Worm (Caenorhabditis elegans) whole organism, early embryonic: ENCODE results near the gene R107.2.

Source experiments
- B0310.2 ChIP-seq: sonication (generic microtip); optimal IDR thresholded peaks from 2 replicates; lab custom pipeline; 2016; ENCODE audit warnings: mild to moderate bottlenecking, missing genetic modification characterization, missing compliant biosample characterization
- F13C5.2 ChIP-seq: sonication (generic microtip); optimal IDR thresholded peaks from 2 replicates; lab custom pipeline; 2017; ENCODE audit warnings: mild to moderate bottlenecking, missing genetic modification characterization, inconsistent platforms, missing compliant biosample characterization
- aly-1 ChIP-seq: sonication (generic microtip); optimal IDR thresholded peaks from 2 replicates; lab custom pipeline; 2016; ENCODE audit warnings: missing genetic modification characterization, missing compliant biosample characterization
- ama-1 ChIP-seq: fragments of 150-350 bp; optimal IDR thresholded peaks from 2 replicates; lab custom pipeline; 2014
- ceh-13 ChIP-seq: fragments of 200-800 bp; sonication (Bioruptor generic); optimal IDR thresholded peaks from 2 replicates; lab custom pipeline; 2018; ENCODE audit warnings: mild to moderate bottlenecking, missing genetic modification characterization, missing compliant biosample characterization
- ceh-36 ChIP-seq: sonication (generic microtip); optimal IDR thresholded peaks from 2 replicates; lab custom pipeline; 2016; ENCODE audit warnings: missing genetic modification characterization, inconsistent platforms, missing compliant biosample characterization
- ets-7 ChIP-seq: sonication (generic microtip); optimal IDR thresholded peaks from 2 replicates; lab custom pipeline; 2016; ENCODE audit warnings: missing genotype, missing genetic modification characterization, missing compliant biosample characterization
- flt-1 ChIP-seq: fragments of 200-800 bp; sonication (Bioruptor generic); IDR thresholded peaks from 2 replicates; pipeline ENCODE4 v1.3.6; 2022; ENCODE audit warnings: missing genetic modification characterization, missing compliant biosample characterization
- hmbx-1 ChIP-seq: sonication (generic microtip); optimal IDR thresholded peaks from 2 replicates; lab custom pipeline; 2016; ENCODE audit warnings: mild to moderate bottlenecking, missing genetic modification characterization, missing compliant biosample characterization
- hmg-4 ChIP-seq: fragments of 200-800 bp; sonication (Bioruptor generic); optimal IDR thresholded peaks from 2 replicates; lab custom pipeline; 2018; ENCODE audit warnings: mild to moderate bottlenecking, missing genetic modification characterization, missing compliant biosample characterization
- hnd-1 ChIP-seq: sonication (generic microtip); optimal IDR thresholded peaks from 2 replicates; lab custom pipeline; 2016; ENCODE audit warnings: missing genetic modification characterization, missing compliant biosample characterization
- pes-1 ChIP-seq: fragments of 200-800 bp; sonication (Bioruptor generic); IDR thresholded peaks from 2 replicates; pipeline ENCODE4 v1.3.6; 2022; ENCODE audit warnings: missing genetic modification reagents, missing genetic modification characterization, missing compliant biosample characterization
- scrt-1 ChIP-seq: fragments of 200-800 bp; sonication (Bioruptor generic); IDR thresholded peaks from 2 replicates; pipeline ENCODE4 v1.3.6; 2022; ENCODE audit warnings: missing genetic modification characterization, missing compliant biosample characterization
- sea-1 ChIP-seq: fragments of 200-800 bp; sonication (Bioruptor generic); conservative IDR thresholded peaks from 2 replicates; pipeline ENCODE4 v1.3.6; 2022; ENCODE audit warnings: missing genetic modification characterization, missing compliant biosample characterization
- tbx-11 ChIP-seq: fragments of 200-800 bp; sonication (Bioruptor generic); IDR thresholded peaks from 2 replicates; pipeline ENCODE4 v1.3.6; 2022; ENCODE audit warnings: missing genetic modification characterization, missing compliant biosample characterization
- tbx-37 ChIP-seq: fragments of 200-800 bp; sonication (Bioruptor generic); conservative IDR thresholded peaks from 2 replicates; pipeline ENCODE4 v1.3.6; 2022; ENCODE audit warnings: missing genetic modification reagents, missing genetic modification characterization, missing compliant biosample characterization
- tra-4 ChIP-seq: sonication (generic microtip); optimal IDR thresholded peaks from 2 replicates; lab custom pipeline; 2017; ENCODE audit warnings: missing genetic modification characterization, missing compliant biosample characterization

R107.2 gene

ce11 chrIII:9054414-9055147 lies 8.8 kb upstream of the R107.2 start, which contains the start of gene cls-2:
TSS of gene cls-2 (plus strand) at chrIII:9055048.
- 0 out of 2 replicates have a peak, but pooled peaks have one; percentile 58 for TF ChIP-seq sea-1 (GFP tag; lab: Robert Waterston, UW)
- TF ChIP-seq ets-7 (tag; lab: Kevin White, UChicago), result no peak

- TF ChIP-seq sea-1 (GFP tag; lab: Robert Waterston, UW) (0 out of 2 replicates have a peak, but pooled peaks have one; percentile 11), tra-4 (tag; lab: Kevin White, UChicago) (peak; percentile 58), aly-1 (tag; lab: Kevin White, UChicago) (no peak), ama-1 (lab: Kevin White, UChicago) (no peak), B0310.2 (tag; lab: Kevin White, UChicago) (peak; percentile 63), hmg-4 (GFP tag; lab: Kevin White, UChicago) (peak; percentile 47), hmbx-1 (tag; lab: Kevin White, UChicago) (no peak), hnd-1 (tag; lab: Kevin White, UChicago) (peak; percentile 31), F13C5.2 (tag; lab: Kevin White, UChicago) (peak; percentile 66), pes-1 (GFP tag; lab: Robert Waterston, UW) (peak; percentile 12; the same call in 1 of the 2 replicates), flt-1 (GFP tag; lab: Robert Waterston, UW) (peak; percentile 24; the same call in 1 of the 2 replicates), ets-7 (tag; lab: Kevin White, UChicago) (no peak), ceh-36 (no peak), ceh-13 (GFP tag; lab: Kevin White, UChicago) (no peak)
Measured at ce11 chrIII:9053740-9054252, 8.1 kb upstream of the R107.2 start, which contains the start of gene R107.5. TSS of gene R107.5 (minus strand) at chrIII:9053790.

ce11 chrIII:9053263-9053662 lies 7.5 kb upstream of the R107.2 start:
- no peak for TF ChIP-seq hmbx-1 (tag; lab: Kevin White, UChicago)
- TF ChIP-seq ama-1 (lab: Kevin White, UChicago), result no peak
- no peak for TF ChIP-seq ceh-36
- TF ChIP-seq pes-1 (GFP tag; lab: Robert Waterston, UW), result 0 out of 2 replicates have a peak, but pooled peaks have one; percentile 37

ce11 chrIII:9052371-9052978 lies 6.7 kb upstream of the R107.2 start:
- TF ChIP-seq tra-4 (tag; lab: Kevin White, UChicago) (no peak), ets-7 (tag; lab: Kevin White, UChicago) (no peak), tbx-37 (no peak), ama-1 (lab: Kevin White, UChicago) (no peak), ceh-36 (no peak), F13C5.2 (tag; lab: Kevin White, UChicago) (no peak), sea-1 (GFP tag; lab: Robert Waterston, UW) (peak; percentile 33; the same call in 1 of the 2 replicates), scrt-1 (GFP tag; lab: Robert Waterston, UW) (0 out of 2 replicates have a peak, but pooled peaks have one; percentile 59), hnd-1 (tag; lab: Kevin White, UChicago) (no peak)

- TF ChIP-seq B0310.2 (tag; lab: Kevin White, UChicago), result no peak
- TF ChIP-seq ceh-36, result no peak
- no peak for TF ChIP-seq pes-1 (GFP tag; lab: Robert Waterston, UW)
- TF ChIP-seq aly-1 (tag; lab: Kevin White, UChicago), result no peak
- TF ChIP-seq tra-4 (tag; lab: Kevin White, UChicago), result no peak
- no peak for TF ChIP-seq flt-1 (GFP tag; lab: Robert Waterston, UW)
- no peak for TF ChIP-seq ama-1 (lab: Kevin White, UChicago)
- TF ChIP-seq hmg-4 (GFP tag; lab: Kevin White, UChicago), result no peak
- TF ChIP-seq hmbx-1 (tag; lab: Kevin White, UChicago), result no peak
- no peak for TF ChIP-seq tbx-11 (GFP tag; lab: Robert Waterston, UW)
- no peak for TF ChIP-seq ceh-13 (GFP tag; lab: Kevin White, UChicago)
- TF ChIP-seq hnd-1 (tag; lab: Kevin White, UChicago), result no peak
- TF ChIP-seq sea-1 (GFP tag; lab: Robert Waterston, UW), result no peak
- TF ChIP-seq F13C5.2 (tag; lab: Kevin White, UChicago), result no peak
- no peak for TF ChIP-seq scrt-1 (GFP tag; lab: Robert Waterston, UW)
- TF ChIP-seq ets-7 (tag; lab: Kevin White, UChicago), result no peak
- TF ChIP-seq tbx-37, result no peak
Measured at ce11 chrIII:9051714-9052113, 6.0 kb upstream of the R107.2 start.

ce11 chrIII:9051119-9051597 lies 5.4 kb upstream of the R107.2 start:
- peak; percentile 47; the same call in 1 of the 2 replicates for TF ChIP-seq sea-1 (GFP tag; lab: Robert Waterston, UW)
- peak; percentile 3 for TF ChIP-seq ceh-36
- peak; percentile 61 for TF ChIP-seq hnd-1 (tag; lab: Kevin White, UChicago)
- TF ChIP-seq flt-1 (GFP tag; lab: Robert Waterston, UW), result no peak

- no peak for TF ChIP-seq B0310.2 (tag; lab: Kevin White, UChicago)
- TF ChIP-seq hmbx-1 (tag; lab: Kevin White, UChicago), result no peak
- no peak for TF ChIP-seq tra-4 (tag; lab: Kevin White, UChicago)
- TF ChIP-seq tbx-37, result no peak
- no peak for TF ChIP-seq tbx-11 (GFP tag; lab: Robert Waterston, UW)
- TF ChIP-seq ets-7 (tag; lab: Kevin White, UChicago), result no peak
- no peak for TF ChIP-seq hnd-1 (tag; lab: Kevin White, UChicago)
- no peak for TF ChIP-seq ceh-36
- no peak for TF ChIP-seq ama-1 (lab: Kevin White, UChicago)
- no peak for TF ChIP-seq aly-1 (tag; lab: Kevin White, UChicago)
- TF ChIP-seq scrt-1 (GFP tag; lab: Robert Waterston, UW), result no peak
- no peak for TF ChIP-seq F13C5.2 (tag; lab: Kevin White, UChicago)
Measured at ce11 chrIII:9050600-9050999, 4.9 kb upstream of the R107.2 start, which contains the start of gene ikke-1. TSS of gene ikke-1 (minus strand) at chrIII:9050700.
